Fruit fly (Drosophila melanogaster) whole organism, embryonic: ENCODE results near the gene CG15024.

Source experiments
- CG10147 ChIP-seq: fragments of 200-800 bp; sonication (Bioruptor generic); optimal IDR thresholded peaks from 2 replicates; lab custom pipeline; 2019; ENCODE audit warnings: missing biosample characterization, mild to moderate bottlenecking, missing genetic modification characterization, moderate library complexity
- CG10267 ChIP-seq: fragments of 200-800 bp; sonication (Bioruptor generic); optimal IDR thresholded peaks from 2 replicates; lab custom pipeline; 2018; ENCODE audit warnings: missing biosample characterization, mild to moderate bottlenecking, missing genetic modification characterization, moderate library complexity
- CG10366 ChIP-seq: fragments of 200-800 bp; sonication (Bioruptor generic); IDR thresholded peaks from 2 replicates; pipeline ENCODE4 v1.3.6; 2022; ENCODE audit warnings: missing biosample characterization, missing genetic modification characterization
- CG10565 ChIP-seq: fragments of 200-800 bp; sonication (Bioruptor generic); optimal IDR thresholded peaks from 3 replicates; lab custom pipeline; 2016; ENCODE audit warnings: missing biosample characterization, mild to moderate bottlenecking, missing genetic modification characterization
- CG11085 ChIP-seq: fragments of 200-800 bp; sonication (Bioruptor generic); IDR thresholded peaks from 2 replicates; pipeline ENCODE4 v1.3.6; 2022; ENCODE audit warnings: missing biosample characterization, missing genetic modification characterization
- CG12104 ChIP-seq: fragments of 200-800 bp; sonication (Bioruptor generic); optimal IDR thresholded peaks from 3 replicates; lab custom pipeline; 2016; ENCODE audit warnings: missing biosample characterization, missing genetic modification characterization
- CG12769 ChIP-seq: fragments of 200-800 bp; sonication (Bioruptor generic); optimal IDR thresholded peaks from 2 replicates; lab custom pipeline; 2019; ENCODE audit warnings: missing biosample characterization, mild to moderate bottlenecking, missing genetic modification characterization, moderate library complexity
- CG13123 ChIP-seq: fragments of 200-800 bp; sonication (Bioruptor generic); optimal IDR thresholded peaks from 2 replicates; lab custom pipeline; 2016; ENCODE audit warnings: missing biosample characterization, missing genetic modification characterization
- CG13775 ChIP-seq: fragments of 200-800 bp; sonication (Bioruptor generic); optimal IDR thresholded peaks from 3 replicates; lab custom pipeline; 2017; ENCODE audit warnings: missing biosample characterization, mild to moderate bottlenecking, missing genetic modification characterization
- CG14014 ChIP-seq: fragments of 200-800 bp; sonication (Bioruptor generic); IDR thresholded peaks from 2 replicates; pipeline ENCODE4 v1.3.6; 2022; ENCODE audit warnings: missing biosample characterization, missing genetic modification characterization
- CG14441 ChIP-seq: fragments of 200-800 bp; sonication (Bioruptor generic); IDR thresholded peaks from 2 replicates; pipeline ENCODE4 v1.3.6; 2022; ENCODE audit warnings: missing biosample characterization, missing genetic modification characterization
- CG14667 ChIP-seq: fragments of 200-800 bp; sonication (Bioruptor generic); IDR thresholded peaks from 2 replicates; pipeline ENCODE4 v1.3.6; 2022; ENCODE audit warnings: missing biosample characterization, missing genetic modification characterization
- CG15269 ChIP-seq: fragments of 200-800 bp; sonication (Bioruptor generic); optimal IDR thresholded peaks from 2 replicates; lab custom pipeline; 2018; ENCODE audit warnings: missing biosample characterization, mild to moderate bottlenecking, missing genetic modification characterization, moderate library complexity
- CG16813 ChIP-seq: fragments of 200-800 bp; sonication (Bioruptor generic); IDR thresholded peaks from 3 replicates; pipeline ENCODE4 v1.3.6; 2022; ENCODE audit warnings: missing biosample characterization, missing genetic modification characterization; ENCODE audit not compliant: partially characterized antibody
- CG17328 ChIP-seq: fragments of 200-800 bp; sonication (Bioruptor generic); IDR thresholded peaks from 2 replicates; pipeline ENCODE4 v1.3.6; 2022; ENCODE audit warnings: missing biosample characterization, missing genetic modification characterization
- CG18599 ChIP-seq: fragments of 200-800 bp; sonication (Bioruptor generic); optimal IDR thresholded peaks from 3 replicates; lab custom pipeline; 2017; ENCODE audit warnings: missing biosample characterization, missing genetic modification characterization, mild to moderate bottlenecking, moderate library complexity, missing genetic modification reagents
- CG18764 ChIP-seq: fragments of 200-800 bp; sonication (Bioruptor generic); optimal IDR thresholded peaks from 3 replicates; lab custom pipeline; 2016; ENCODE audit warnings: missing biosample characterization, missing genetic modification characterization
- CG31365 ChIP-seq: fragments of 200-800 bp; sonication (Bioruptor generic); optimal IDR thresholded peaks from 2 replicates; lab custom pipeline; 2018; ENCODE audit warnings: missing biosample characterization, mild to moderate bottlenecking, missing genetic modification characterization
- CG33557 ChIP-seq: fragments of 200-800 bp; sonication (Bioruptor generic); optimal IDR thresholded peaks from 2 replicates; lab custom pipeline; 2019; ENCODE audit warnings: missing biosample characterization, mild to moderate bottlenecking, missing genetic modification characterization, moderate library complexity
- CG4730 ChIP-seq: fragments of 200-800 bp; sonication (Bioruptor generic); IDR thresholded peaks from 2 replicates; pipeline ENCODE4 v1.3.6; 2022; ENCODE audit warnings: missing biosample characterization, missing genetic modification characterization
- CG4854 ChIP-seq: fragments of 200-800 bp; sonication (Bioruptor generic); optimal IDR thresholded peaks from 2 replicates; lab custom pipeline; 2016; ENCODE audit warnings: missing biosample characterization, missing genetic modification characterization, inconsistent platforms
- CG5180 ChIP-seq: fragments of 200-800 bp; sonication (Bioruptor generic); optimal IDR thresholded peaks from 3 replicates; lab custom pipeline; 2017; ENCODE audit warnings: missing biosample characterization, missing genetic modification characterization, mild to moderate bottlenecking, moderate library complexity, missing genetic modification reagents
- CG5245 ChIP-seq: fragments of 200-800 bp; sonication (Bioruptor generic); optimal IDR thresholded peaks from 3 replicates; lab custom pipeline; 2016; ENCODE audit warnings: missing biosample characterization, missing genetic modification characterization
- CG7271 ChIP-seq: fragments of 200-800 bp; sonication (Bioruptor generic); optimal IDR thresholded peaks from 2 replicates; lab custom pipeline; 2018; ENCODE audit warnings: missing biosample characterization, mild to moderate bottlenecking, missing genetic modification characterization, moderate library complexity
- CG7963 ChIP-seq: fragments of 200-800 bp; sonication (Bioruptor generic); IDR thresholded peaks from 3 replicates; pipeline ENCODE4 v1.3.6; 2022; ENCODE audit warnings: missing biosample characterization, missing genetic modification characterization; ENCODE audit not compliant: partially characterized antibody
- CTCF ChIP-seq: fragments of 200-800 bp; sonication (Bioruptor generic); optimal IDR thresholded peaks from 2 replicates; lab custom pipeline; 2017; ENCODE audit warnings: missing biosample characterization, mild to moderate bottlenecking, missing genetic modification characterization, moderate library complexity
- Fer1 ChIP-seq: fragments of 200-800 bp; sonication (Bioruptor generic); optimal IDR thresholded peaks from 2 replicates; lab custom pipeline; 2017; ENCODE audit warnings: missing biosample characterization, mild to moderate bottlenecking, missing genetic modification characterization
- Gug ChIP-seq: fragments of 200-800 bp; sonication (Bioruptor generic); IDR thresholded peaks from 4 replicates; pipeline ENCODE4 v1.3.6; 2022; ENCODE audit warnings: missing biosample characterization, missing genetic modification characterization
- H2.0 ChIP-seq: fragments of 200-800 bp; sonication (Bioruptor generic); IDR thresholded peaks from 2 replicates; pipeline ENCODE4 v1.3.6; 2022; ENCODE audit warnings: missing biosample characterization, missing genetic modification characterization
- Pdp1 ChIP-seq, 2 experiments: fragments of 200-800 bp; sonication (Bioruptor generic); optimal IDR thresholded peaks; 3 replicates each; lab custom pipeline; 2016; ENCODE audit warnings: missing biosample characterization in 2 of 2, missing genetic modification characterization in 2 of 2, mild to moderate bottlenecking in 1 of 2, moderate library complexity in 1 of 2
- Ptx1 ChIP-seq: fragments of 200-800 bp; sonication (Bioruptor generic); IDR thresholded peaks from 2 replicates; pipeline ENCODE4 v1.3.6; 2022; ENCODE audit warnings: missing biosample characterization, missing genetic modification characterization
- Sry-β ChIP-seq: fragments of 200-800 bp; sonication (Bioruptor generic); optimal IDR thresholded peaks from 2 replicates; lab custom pipeline; 2018; ENCODE audit warnings: missing biosample characterization, mild to moderate bottlenecking, missing genetic modification characterization, moderate library complexity
- ato ChIP-seq: fragments of 200-800 bp; sonication (Bioruptor generic); IDR thresholded peaks from 2 replicates; pipeline ENCODE4 v1.3.6; 2022; ENCODE audit warnings: missing biosample characterization, missing genetic modification characterization; ENCODE audit not compliant: partially characterized antibody
- chif ChIP-seq, 2 experiments: fragments of 200-800 bp; sonication (Bioruptor generic); optimal IDR thresholded peaks; 3 replicates each; lab custom pipeline; 2016; ENCODE audit warnings: missing biosample characterization in 2 of 2, missing genetic modification characterization in 2 of 2
- chinmo ChIP-seq: fragments of 200-800 bp; sonication (Bioruptor generic); IDR thresholded peaks from 4 replicates; pipeline ENCODE4 v1.3.6; 2022; ENCODE audit warnings: missing biosample characterization, missing genetic modification characterization; ENCODE audit not compliant: partially characterized antibody
- crol ChIP-seq: fragments of 200-800 bp; sonication (Bioruptor generic); IDR thresholded peaks from 2 replicates; pipeline ENCODE4 v1.3.6; 2022; ENCODE audit warnings: missing biosample characterization, missing genetic modification characterization
- dm ChIP-seq: fragments of 200-800 bp; sonication (Bioruptor generic); optimal IDR thresholded peaks from 3 replicates; lab custom pipeline; 2016; ENCODE audit warnings: missing biosample characterization, missing genetic modification characterization
- ewg ChIP-seq: fragments of 200-800 bp; sonication (Bioruptor generic); optimal IDR thresholded peaks from 3 replicates; lab custom pipeline; 2017; ENCODE audit warnings: mild to moderate bottlenecking, missing biosample characterization, missing genetic modification reagents, missing genetic modification characterization
- fru ChIP-seq: fragments of >200 bp; optimal IDR thresholded peaks from 2 replicates; lab custom pipeline; 2017
- grau ChIP-seq: fragments of 200-800 bp; optimal IDR thresholded peaks from 3 replicates; lab custom pipeline; 2019; ENCODE audit warnings: missing biosample characterization, mild to moderate bottlenecking, missing genetic modification characterization, moderate library complexity
- gro ChIP-seq: fragments of 200-800 bp; sonication (Bioruptor generic); optimal IDR thresholded peaks from 2 replicates; lab custom pipeline; 2016; ENCODE audit warnings: missing biosample characterization, missing genetic modification characterization
- hbn ChIP-seq: fragments of 200-800 bp; sonication (Bioruptor generic); IDR thresholded peaks from 2 replicates; pipeline ENCODE4 v1.3.6; 2022; ENCODE audit warnings: missing biosample characterization, missing genetic modification characterization; ENCODE audit not compliant: partially characterized antibody
- jigr1 ChIP-seq: fragments of 200-800 bp; sonication (Bioruptor generic); IDR thresholded peaks from 3 replicates; pipeline ENCODE4 v1.3.6; 2022; ENCODE audit warnings: missing biosample characterization, missing genetic modification characterization
- klu ChIP-seq: fragments of 200-800 bp; sonication (Bioruptor generic); IDR thresholded peaks from 2 replicates; pipeline ENCODE4 v1.3.6; 2022; ENCODE audit warnings: missing biosample characterization, missing genetic modification characterization
- rib ChIP-seq: fragments of 200-800 bp; sonication (Bioruptor generic); IDR thresholded peaks from 2 replicates; pipeline ENCODE4 v1.3.6; 2022; ENCODE audit warnings: missing biosample characterization, missing genetic modification characterization
- run ChIP-seq: fragments of 200-800 bp; sonication (Bioruptor generic); optimal IDR thresholded peaks from 3 replicates; lab custom pipeline; 2018; ENCODE audit warnings: missing biosample characterization, mild to moderate bottlenecking, missing genetic modification characterization
- sob ChIP-seq: fragments of 200-800 bp; sonication (Bioruptor generic); IDR thresholded peaks from 2 replicates; pipeline ENCODE4 v1.3.6; 2022; ENCODE audit warnings: missing biosample characterization, missing genetic modification characterization
- stwl ChIP-seq: fragments of 200-800 bp; sonication (Bioruptor generic); optimal IDR thresholded peaks from 3 replicates; lab custom pipeline; 2018; ENCODE audit warnings: missing biosample characterization, mild to moderate bottlenecking, missing genetic modification characterization, moderate library complexity
- tgo ChIP-seq: fragments of 200-800 bp; sonication (Bioruptor generic); IDR thresholded peaks from 3 replicates; pipeline ENCODE4 v1.3.6; 2022; ENCODE audit warnings: missing biosample characterization, missing genetic modification characterization
- vnd ChIP-seq: fragments of 200-800 bp; sonication (Bioruptor generic); IDR thresholded peaks from 3 replicates; pipeline ENCODE4 v1.3.6; 2022; ENCODE audit warnings: missing biosample characterization, missing genetic modification characterization; ENCODE audit not compliant: partially characterized antibody
- zen ChIP-seq: fragments of 200-800 bp; sonication (Bioruptor generic); optimal IDR thresholded peaks from 3 replicates; lab custom pipeline; 2018; ENCODE audit warnings: missing biosample characterization, mild to moderate bottlenecking, missing genetic modification characterization, moderate library complexity

Gene CG15024

dm6 chr3L:4480764-4481163, 17.1 kb upstream of the CG15024 start (continued):
- TF ChIP-seq stwl (no peak), gro (no peak), Gug (peak; percentile 4; the same call in 1 of the 4 replicates), CG4730 (GFP tag; lab: Robert Waterston, UW) (no peak), zen (tag; lab: Kevin White, UChicago) (no peak), run (tag; lab: Kevin White, UChicago) (no peak), jigr1 (GFP tag; lab: Robert Waterston, UW) (0 out of 3 replicates have a peak, but pooled peaks have one; percentile 7), hbn (GFP tag; lab: Robert Waterston, UW) (no peak), CG10267 (tag; lab: Kevin White, UChicago) (no peak), CG5245 (no peak), CG5180 (GFP tag; lab: Kevin White, UChicago) (no peak), CG12769 (peak; percentile 20), CG14667 (no peak), chinmo (GFP tag; lab: Robert Waterston, UW) (no peak), chif (GFP tag; optimal IDR thresholded peaks at IDR 0.05; lab: Kevin White, UChicago) (no peak), CG16813 (GFP tag; lab: Robert Waterston, UW) (no peak), dm (GFP tag; lab: Kevin White, UChicago) (no peak), CG13775 (GFP tag; lab: Kevin White, UChicago) (no peak), CG7271 (tag; lab: Kevin White, UChicago) (no peak), klu (GFP tag; lab: Robert Waterston, UW) (peak; percentile 46; the same call in 1 of the 2 replicates), CG18599 (GFP tag; lab: Kevin White, UChicago) (no peak), CG13123 (GFP tag; lab: Kevin White, UChicago) (no peak), CTCF (no peak), fru (lab: Kevin White, UChicago) (no peak), Sry-β (GFP tag; lab: Kevin White, UChicago) (no peak), CG31365 (tag; lab: Kevin White, UChicago) (no peak), grau (tag; lab: Kevin White, UChicago) (no peak), rib (peak; percentile 30; the same call in 1 of the 2 replicates), H2.0 (GFP tag; lab: Robert Waterston, UW) (no peak), crol (no peak), CG4854 (no peak), CG15269 (tag; lab: Kevin White, UChicago) (no peak), ato (GFP tag; lab: Robert Waterston, UW) (no peak), CG17328 (GFP tag; lab: Robert Waterston, UW) (no peak), CG14441 (GFP tag; lab: Robert Waterston, UW) (0 out of 2 replicates have a peak, but pooled peaks have one; percentile 5), CG11085 (peak; percentile 61; the same call in 1 of the 2 replicates), vnd (GFP tag; lab: Robert Waterston, UW) (no peak), Ptx1 (0 out of 2 replicates have a peak, but pooled peaks have one; percentile 12), Pdp1 (GFP tag; optimal IDR thresholded peaks at IDR 0.05; lab: Kevin White, UChicago) (no peak), CG10147 (no peak), CG12104 (GFP tag; lab: Kevin White, UChicago) (no peak), tgo (GFP tag; lab: Robert Waterston, UW) (no peak), CG18764 (GFP tag; lab: Kevin White, UChicago) (no peak), CG14014 (GFP tag; lab: Robert Waterston, UW) (peak; percentile 5; the same call in 1 of the 2 replicates), CG10565 (no peak), ewg (no peak), CG10366 (GFP tag; lab: Robert Waterston, UW) (no peak), sob (GFP tag; lab: Robert Waterston, UW) (0 out of 2 replicates have a peak, but pooled peaks have one; percentile 9), Fer1 (GFP tag; lab: Kevin White, UChicago) (no peak), CG33557 (GFP tag; lab: Kevin White, UChicago) (no peak), CG7963 (GFP tag; lab: Robert Waterston, UW) (0 out of 3 replicates have a peak, but pooled peaks have one; percentile 29)
